Worm (Caenorhabditis elegans) whole organism, L4/young adult: ENCODE results near the gene ilys-4.
"Not testable (repeated sequence)": the region's sequence is repeated elsewhere in the genome, so short reads cannot be mapped to it uniquely, and the experiment has no call there.

ENCODE experiments used
- W03F9.2 ChIP-seq: fragments of 150-350 bp; optimal IDR thresholded peaks from 2 replicates; lab custom pipeline; 2014; ENCODE audit warnings: missing biosample characterization, missing genetic modification characterization
- dao-5 ChIP-seq: sonication (generic microtip); optimal IDR thresholded peaks from 2 replicates; lab custom pipeline; 2016; ENCODE audit warnings: missing genotype, missing genetic modification characterization, moderate library complexity, missing compliant biosample characterization
- him-1 ChIP-seq: sonication (generic microtip); optimal IDR thresholded peaks from 2 replicates; lab custom pipeline; 2016; ENCODE audit warnings: missing genotype, missing genetic modification reagents, missing genetic modification characterization, missing compliant biosample characterization

DNA sequence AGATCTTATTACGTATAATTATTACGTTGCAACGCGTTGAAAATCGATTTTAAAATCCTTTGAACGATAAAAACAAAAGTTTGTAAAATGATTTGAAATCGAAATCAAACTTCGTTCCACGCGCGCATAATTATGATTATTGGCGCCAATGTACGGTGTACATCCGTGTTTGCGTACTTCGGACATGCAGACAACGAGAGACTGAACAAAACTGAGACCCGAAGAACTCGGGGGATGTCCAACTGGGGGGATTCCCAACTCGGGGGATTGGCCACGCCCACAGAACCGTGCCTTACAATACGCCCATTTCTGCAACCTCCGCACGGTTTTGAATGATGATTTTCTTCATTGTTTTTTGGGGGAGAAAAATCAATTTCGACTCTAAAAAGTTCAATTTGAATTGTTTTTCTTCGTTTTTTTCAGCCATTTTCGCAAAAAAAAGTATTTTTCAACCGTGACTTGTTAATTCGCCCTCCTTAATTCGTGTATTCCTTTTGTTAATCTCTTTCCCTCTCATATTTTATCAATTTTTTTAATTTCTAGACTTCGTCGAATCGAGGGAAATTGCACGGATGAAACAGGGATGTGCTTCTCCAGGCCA, 49.7 kb upstream of the ilys-4 start, which contains the start of gene F20D12.12:
- TF ChIP-seq W03F9.2, result peak; percentile 46
- not testable (repeated sequence) for TF ChIP-seq dao-5; him-1 (tag; lab: Kevin White, UChicago)
